Fruit fly (Drosophila melanogaster) whole organism, adult: ENCODE measurements around the gene Elo68beta.

ENCODE experiments used
- CG1620 ChIP-seq: fragments of 200-800 bp; sonication (Bioruptor generic); optimal IDR thresholded peaks from 2 replicates; lab custom pipeline; 2016; ENCODE audit warnings: missing biosample characterization, missing genetic modification characterization
- CG33017 ChIP-seq: fragments of 200-800 bp; sonication (Bioruptor generic); optimal IDR thresholded peaks from 2 replicates; lab custom pipeline; 2018; ENCODE audit warnings: missing biosample characterization, mild to moderate bottlenecking, missing genetic modification characterization, moderate library complexity
- Crg-1 ChIP-seq: fragments of 200-800 bp; sonication (Bioruptor generic); optimal IDR thresholded peaks from 2 replicates; lab custom pipeline; 2016; ENCODE audit warnings: missing biosample characterization, missing genetic modification characterization
- Hr96 ChIP-seq: fragments of 200-800 bp; sonication (Bioruptor generic); optimal IDR thresholded peaks from 2 replicates; lab custom pipeline; 2016; ENCODE audit warnings: missing biosample characterization, missing genetic modification characterization
- cnc ChIP-seq, 2 experiments: fragments of >200 bp; optimal IDR thresholded peaks; 2 replicates each; lab custom pipeline; 2017
- kay ChIP-seq: fragments of 200-800 bp; sonication (Bioruptor generic); peaks from one replicate; lab custom pipeline; 2016; ENCODE audit warnings: missing biosample characterization, missing genetic modification characterization, borderline replicate concordance
- pad ChIP-seq: fragments of 200-800 bp; sonication (Bioruptor generic); optimal IDR thresholded peaks from 3 replicates; lab custom pipeline; 2017; ENCODE audit warnings: missing biosample characterization, missing genetic modification characterization, mild to moderate bottlenecking, moderate library complexity, missing genetic modification reagents
- tj ChIP-seq: fragments of 200-800 bp; sonication (Bioruptor generic); optimal IDR thresholded peaks from 3 replicates; lab custom pipeline; 2017; ENCODE audit warnings: missing biosample characterization, mild to moderate bottlenecking, missing genetic modification characterization, moderate library complexity
- toe ChIP-seq: fragments of 200-800 bp; sonication (Bioruptor generic); optimal IDR thresholded peaks from 2 replicates; lab custom pipeline; 2016; ENCODE audit warnings: missing biosample characterization, missing genetic modification characterization

dm6 chr3L:11096195-11096908, 5.1 kb downstream of the Elo68beta start, which contains the start of the genes CG46439, Iyd and CG33947:
- TF ChIP-seq tj (GFP tag; lab: Kevin White, UChicago) (peak; percentile 46), Crg-1 (GFP tag; lab: Kevin White, UChicago) (peak; percentile 54), pad (no peak), kay (GFP tag; lab: Kevin White, UChicago) (no peak), toe (GFP tag; lab: Kevin White, UChicago) (no peak), cnc (optimal IDR thresholded peaks at IDR 0.05; lab: Kevin White, UChicago) (no peak), CG33017 (tag; lab: Kevin White, UChicago) (no peak), CG1620 (GFP tag; lab: Kevin White, UChicago) (peak; percentile 8), Hr96 (GFP tag; lab: Kevin White, UChicago) (no peak)
